Worm (Caenorhabditis elegans) whole organism, L4 larva: ENCODE data around the gene pde-4.

Experiments
- ceh-28 ChIP-seq: fragments of 150-350 bp; optimal IDR thresholded peaks from 2 replicates; lab custom pipeline; 2014; ENCODE audit warnings: missing biosample characterization, missing genetic modification reagents, missing genetic modification characterization
- nhr-76 ChIP-seq: fragments of 150-350 bp; optimal IDR thresholded peaks from 2 replicates; lab custom pipeline; 2014; ENCODE audit warnings: missing biosample characterization, missing genetic modification characterization
- snpc-4 ChIP-seq: fragments of 150-350 bp; optimal IDR thresholded peaks from 2 replicates; lab custom pipeline; 2014; ENCODE audit warnings: missing biosample characterization, missing genetic modification characterization

DNA sequence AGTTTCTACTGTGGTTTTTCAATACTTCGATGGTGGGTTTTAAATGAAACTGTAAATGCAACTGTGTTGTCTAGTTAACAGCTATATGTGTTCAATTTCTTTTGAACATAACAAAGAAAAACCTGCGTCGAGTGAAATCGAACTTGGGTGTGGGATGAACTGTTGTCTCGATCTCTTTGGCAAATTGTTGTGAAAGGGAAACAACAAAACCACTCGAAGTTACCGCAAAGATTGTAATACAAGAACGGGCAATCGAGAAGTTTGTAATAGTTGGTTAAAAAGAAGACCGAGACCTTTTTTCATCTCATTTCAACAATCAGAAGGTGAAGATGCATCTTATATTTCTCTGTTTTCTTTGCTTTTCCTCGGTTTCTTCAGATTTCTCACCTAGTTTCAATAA, 43.1 kb downstream of the pde-4 start, which contains the start of gene lips-17:
- TF ChIP-seq snpc-4 (no peak), ceh-28 (no peak), nhr-76 (tag; lab: Kevin White, UChicago) (no peak)
